Worm (Caenorhabditis elegans): ENCODE results near the gene unc-51.

The unc-51 gene

ce11 chrV:20005724-20006132 is 1.4 kb upstream of the unc-51 start (continued):
- TF ChIP-seq cebp-1 (GFP tag; IDR thresholded peaks at IDR 0.05) (no peak), cebp-1 (tag; optimal IDR thresholded peaks at IDR 0.05) (peak; percentile 76), cebp-2 (GFP tag; IDR thresholded peaks at IDR 0.05) (0 out of 2 replicates have a peak, but pooled peaks have one; percentile 30), lin-40 (tag; optimal IDR thresholded peaks at IDR 0.05) (peak; percentile 75), snpc-4 (GFP tag; optimal IDR thresholded peaks at IDR 0.05) (peak; percentile 48), snpc-4 (tag; optimal IDR thresholded peaks at IDR 0.05) (peak in 3 of 4 experiments; percentile 16 to 55 (median 17)), F57A8.1 (GFP tag; optimal IDR thresholded peaks at IDR 0.05) (no peak), bed-1 (GFP tag; IDR thresholded peaks at IDR 0.05) (no peak)

ce11 chrV:20002194-20002593 is 2.1 kb downstream of the unc-51 start:
- no peak for TF ChIP-seq chd-7 (tag; optimal IDR thresholded peaks at IDR 0.05)
- TF ChIP-seq zfh-2 (GFP tag; conservative IDR thresholded peaks at IDR 0.05), result peak; percentile 70
- no peak for TF ChIP-seq lag-1 (GFP tag; IDR thresholded peaks at IDR 0.05)
- peak; percentile 33; the same call in 1 of the 2 replicates for TF ChIP-seq egrh-3 (GFP tag; IDR thresholded peaks at IDR 0.05)
- no peak for TF ChIP-seq athp-1 (tag; optimal IDR thresholded peaks at IDR 0.05)

ce11 chrV:20000639-20001038 is 3.6 kb downstream of the unc-51 start:
- TF ChIP-seq ztf-22 (GFP tag; optimal IDR thresholded peaks at IDR 0.05), result no peak
- TF ChIP-seq let-526 (GFP tag; IDR thresholded peaks at IDR 0.05), result 0 out of 2 replicates have a peak, but pooled peaks have one; percentile 28
- TF ChIP-seq mxl-1 (tag; optimal IDR thresholded peaks at IDR 0.05), result no peak
- TF ChIP-seq nfya-1 (tag; optimal IDR thresholded peaks at IDR 0.05; ENCODE audit: borderline replicate concordance, insufficient read depth), result no peak
- no peak for TF ChIP-seq atf-7 (tag; optimal IDR thresholded peaks at IDR 0.05)
- TF ChIP-seq ceh-27 (GFP tag; optimal IDR thresholded peaks at IDR 0.05), result no peak
- no peak for TF ChIP-seq F23B12.7 (tag; optimal IDR thresholded peaks at IDR 0.05; ENCODE audit: insufficient read depth)
- no peak for TF ChIP-seq madf-3 (GFP tag; IDR thresholded peaks at IDR 0.05)
- peak; percentile 59 for TF ChIP-seq zfh-2 (GFP tag; conservative IDR thresholded peaks at IDR 0.05)
- no peak for TF ChIP-seq attf-5 (GFP tag; optimal IDR thresholded peaks at IDR 0.05)
- no peak for TF ChIP-seq let-607 (tag; optimal IDR thresholded peaks at IDR 0.05)
- TF ChIP-seq F55B11.4 (tag; optimal IDR thresholded peaks at IDR 0.05; ENCODE audit: borderline replicate concordance, insufficient read depth), result no peak
- TF ChIP-seq ets-4 (GFP tag; optimal IDR thresholded peaks at IDR 0.05), result no peak
- no peak for TF ChIP-seq mes-4 (tag; optimal IDR thresholded peaks at IDR 0.05)
- no peak for TF ChIP-seq dox-1 (GFP tag; IDR thresholded peaks at IDR 0.05)
- TF ChIP-seq lin-35 (GFP tag; optimal IDR thresholded peaks at IDR 0.05), result no peak
- TF ChIP-seq pbrm-1 (GFP tag; IDR thresholded peaks at IDR 0.05), result no peak

- 0 out of 2 replicates have a peak, but pooled peaks have one; percentile 59 for TF ChIP-seq bed-1 (GFP tag; IDR thresholded peaks at IDR 0.05)
- TF ChIP-seq T07F8.4 (tag; optimal IDR thresholded peaks at IDR 0.05), result no peak
- no peak for TF ChIP-seq unc-62 (GFP tag; optimal IDR thresholded peaks at IDR 0.05)
Observed at ce11 chrV:19999789-20000188, 4.5 kb downstream of the unc-51 start.

- TF ChIP-seq egrh-3 (GFP tag; IDR thresholded peaks at IDR 0.05), result peak; percentile 51; the same call in 1 of the 2 replicates
- TF ChIP-seq zfh-2 (GFP tag; conservative IDR thresholded peaks at IDR 0.05), result peak; percentile 52; the same call in 1 of the 2 replicates
- no peak for TF ChIP-seq mel-28 (tag; optimal IDR thresholded peaks at IDR 0.05; ENCODE audit: borderline replicate concordance)
Observed at ce11 chrV:19999100-19999499, 5.2 kb downstream of the unc-51 start.

Data from whole organism, young adult.